Worm (Caenorhabditis elegans): ENCODE data around the gene F21D12.3.

The F21D12.3 gene

ce11 chrII:7301670-7302151 lies 22.1 kb downstream of the F21D12.3 start, which contains the start of gene cul-4 (continued):
- TF ChIP-seq sdz-38 (tag; optimal IDR thresholded peaks at IDR 0.05) = no peak
- peak; percentile 86 for TF ChIP-seq F33H1.4 (GFP tag; IDR thresholded peaks at IDR 0.05)
- TF ChIP-seq snpc-1.1 (tag; optimal IDR thresholded peaks at IDR 0.05; ENCODE audit: insufficient read depth) = peak; percentile 79
- peak; percentile 71 for TF ChIP-seq attf-6 (GFP tag; IDR thresholded peaks at IDR 0.05)

- TF ChIP-seq K11D2.4 (GFP tag; IDR thresholded peaks at IDR 0.05) (no peak), hlh-26 (GFP tag; conservative IDR thresholded peaks at IDR 0.05) (no peak), T26A5.8 (tag; optimal IDR thresholded peaks at IDR 0.05) (no peak), nhr-90 (tag; optimal IDR thresholded peaks at IDR 0.05) (no peak), lin-26 (GFP tag; IDR thresholded peaks at IDR 0.05) (no peak), rcor-1 (GFP tag; IDR thresholded peaks at IDR 0.05) (no peak), gei-17 (GFP tag; optimal IDR thresholded peaks at IDR 0.05) (no peak), B0336.3 (GFP tag; IDR thresholded peaks at IDR 0.05) (no peak), chd-7 (tag; optimal IDR thresholded peaks at IDR 0.05) (no peak), madf-3 (GFP tag; IDR thresholded peaks at IDR 0.05) (no peak), madf-6 (GFP tag; IDR thresholded peaks at IDR 0.05) (no peak), ekl-4 (GFP tag; IDR thresholded peaks at IDR 0.05) (no peak), madf-8 (GFP tag; conservative IDR thresholded peaks at IDR 0.05) (no peak), attf-5 (GFP tag; optimal IDR thresholded peaks at IDR 0.05) (no peak), ceh-91 (GFP tag; IDR thresholded peaks at IDR 0.05) (no peak), hmg-20 (GFP tag; IDR thresholded peaks at IDR 0.05) (no peak), F10E7.11 (tag; optimal IDR thresholded peaks at IDR 0.05) (no peak), F33H1.4 (GFP tag; IDR thresholded peaks at IDR 0.05) (no peak), attf-3 (GFP tag; conservative IDR thresholded peaks at IDR 0.05) (no peak), Y53G8AR.9 (GFP tag; conservative IDR thresholded peaks at IDR 0.05) (no peak)
Observed at ce11 chrII:7299042-7299441, 24.8 kb downstream of the F21D12.3 start, which contains the start of gene C30G12.1. Gene C30G12.1, plus strand, starts transcription at chrII:7299342.

DNA sequence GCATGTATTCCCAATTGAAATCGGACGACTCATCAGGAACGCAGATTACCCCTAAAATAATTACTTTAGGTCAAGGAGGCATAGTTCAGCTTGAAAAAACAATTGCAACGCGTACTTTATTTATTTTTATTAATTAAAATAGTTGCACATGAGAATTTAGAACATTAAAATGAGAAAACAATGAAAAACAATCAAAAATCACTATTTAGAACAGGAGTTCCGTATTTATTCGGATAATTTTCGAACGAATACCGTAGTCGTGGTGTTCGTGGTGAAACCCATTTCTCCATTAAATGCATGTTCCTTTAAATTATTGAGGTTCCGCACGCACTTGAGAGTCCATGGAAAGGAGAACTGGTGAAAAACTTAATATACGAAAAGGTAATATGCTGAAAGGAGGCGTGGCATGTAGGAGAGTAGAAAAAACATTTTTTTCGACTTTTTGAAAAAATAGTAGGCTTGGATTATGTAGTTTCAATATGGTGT lies 25.6 kb downstream of the F21D12.3 start, which contains the start of gene puf-8:
puf-8 (minus strand) TSS at position 51 of the 486 bp plus-strand sequence.
- peak; percentile 29 for TF ChIP-seq xnd-1 (tag; optimal IDR thresholded peaks at IDR 0.05)
- no peak for TF ChIP-seq zim-3 (tag; optimal IDR thresholded peaks at IDR 0.05)
- no peak for TF ChIP-seq B0261.1 (tag; optimal IDR thresholded peaks at IDR 0.05)
- no peak for TF ChIP-seq hrde-1 (tag; optimal IDR thresholded peaks at IDR 0.05; ENCODE audit: borderline replicate concordance)
- peak; percentile 77 for TF ChIP-seq lsl-1 (GFP tag; optimal IDR thresholded peaks at IDR 0.05)
- no peak for TF ChIP-seq chd-7 (tag; optimal IDR thresholded peaks at IDR 0.05)
- peak; percentile 21 for TF ChIP-seq efl-1 (GFP tag; optimal IDR thresholded peaks at IDR 0.05)
- peak; percentile 71 for TF ChIP-seq F33H1.4 (GFP tag; IDR thresholded peaks at IDR 0.05)
- no peak for TF ChIP-seq him-1 (tag; optimal IDR thresholded peaks at IDR 0.05)
- peak; percentile 37 for TF ChIP-seq madf-6 (GFP tag; IDR thresholded peaks at IDR 0.05)
- TF ChIP-seq nhr-120 (GFP tag; IDR thresholded peaks at IDR 0.05) = no peak
- no peak for TF ChIP-seq snpc-4 (GFP tag; optimal IDR thresholded peaks at IDR 0.05)
- no peak for TF ChIP-seq snpc-4 (tag; optimal IDR thresholded peaks at IDR 0.05)
- no peak for TF ChIP-seq lag-1 (GFP tag; IDR thresholded peaks at IDR 0.05)
- TF ChIP-seq tbx-9 (tag; optimal IDR thresholded peaks at IDR 0.05; ENCODE audit: borderline replicate concordance) = no peak
- peak; percentile 37 for TF ChIP-seq ztf-18 (tag; optimal IDR thresholded peaks at IDR 0.05)
- no peak for TF ChIP-seq nhr-27 (tag; optimal IDR thresholded peaks at IDR 0.05)

Measured in whole organism, young adult.